Fruit fly (Drosophila melanogaster) whole organism, pupa: ENCODE measurements around the gene CG10171.

Experiments
- CG17806 ChIP-seq: fragments of 200-800 bp; sonication (Bioruptor generic); optimal IDR thresholded peaks from 2 replicates; lab custom pipeline; 2018; ENCODE audit warnings: missing biosample characterization, mild to moderate bottlenecking, missing genetic modification characterization, moderate library complexity
- EcR ChIP-seq: fragments of 200-800 bp; sonication (Bioruptor generic); optimal IDR thresholded peaks from 3 replicates; lab custom pipeline; 2019; ENCODE audit warnings: missing biosample characterization, missing genetic modification characterization, mild to moderate bottlenecking, moderate library complexity, missing genetic modification reagents
- Snoo ChIP-seq: fragments of 200-800 bp; sonication (Bioruptor generic); optimal IDR thresholded peaks from 3 replicates; lab custom pipeline; 2017; ENCODE audit warnings: missing biosample characterization, mild to moderate bottlenecking, missing genetic modification characterization, inconsistent platforms

DNA sequence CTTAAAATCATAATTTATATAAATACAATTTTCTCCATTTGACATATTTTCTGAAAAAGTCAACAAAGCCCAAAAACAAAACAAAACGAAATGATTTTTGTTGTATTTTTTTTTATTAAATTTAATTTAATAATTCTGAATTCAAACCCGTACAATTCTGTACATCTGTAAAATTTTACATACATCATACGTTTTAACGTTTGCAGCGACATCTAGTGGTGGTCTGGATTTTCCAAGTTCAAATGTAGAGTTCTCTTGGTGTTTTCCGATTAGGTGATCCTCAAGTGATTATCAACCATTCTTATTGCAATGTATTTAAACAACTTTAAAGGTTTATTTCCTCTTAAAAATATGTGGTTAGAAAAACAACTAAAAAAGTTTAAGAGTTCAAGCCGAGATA lies 23.3 kb upstream of the CG10171 start:
- TF ChIP-seq CG17806 (tag; lab: Kevin White, UChicago) (no peak), Snoo (no peak), EcR (GFP tag; lab: Kevin White, UChicago) (peak; percentile 25)
